Fruit fly (Drosophila melanogaster): ENCODE data around the gene Notum.

DNA sequence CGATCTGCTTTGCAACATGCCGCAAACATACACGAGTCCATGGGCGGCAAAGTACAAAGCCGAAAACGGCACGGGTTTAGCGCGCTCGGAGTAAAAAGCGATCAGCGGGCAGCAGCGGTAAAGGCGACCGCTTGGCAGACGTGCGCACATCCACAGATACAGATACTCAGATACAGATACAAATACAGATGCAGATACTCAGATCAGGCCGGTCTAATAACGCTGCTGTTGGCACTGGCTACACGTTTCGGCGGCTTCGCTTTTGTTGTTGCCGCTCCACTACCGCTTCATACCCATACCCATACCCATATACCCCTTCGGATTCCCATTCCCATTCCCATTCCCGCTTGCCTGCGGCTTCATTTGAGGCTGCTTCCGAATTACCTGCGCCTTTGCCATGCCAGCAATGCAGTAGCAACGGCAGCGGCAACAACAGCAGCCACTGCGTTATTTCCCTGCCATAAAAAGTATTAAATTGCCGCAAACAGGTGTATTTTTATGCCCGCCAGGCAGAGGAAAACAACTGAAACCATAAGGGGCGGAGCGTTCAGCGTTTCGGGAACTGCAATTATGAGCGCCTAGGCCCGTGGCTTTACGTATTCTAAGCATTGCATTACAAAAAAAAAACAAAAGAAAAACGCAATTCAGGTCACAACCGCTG, 1.9 kb downstream of the Notum start:
- TF ChIP-seq usp (GFP tag; optimal IDR thresholded peaks at IDR 0.05) (no peak), CG8478 (optimal IDR thresholded peaks at IDR 0.05) (no peak), psq (optimal IDR thresholded peaks at IDR 0.05) (no peak)
